Fruit fly (Drosophila melanogaster): ENCODE results near the gene CG32263.

Gene CG32263

DNA sequence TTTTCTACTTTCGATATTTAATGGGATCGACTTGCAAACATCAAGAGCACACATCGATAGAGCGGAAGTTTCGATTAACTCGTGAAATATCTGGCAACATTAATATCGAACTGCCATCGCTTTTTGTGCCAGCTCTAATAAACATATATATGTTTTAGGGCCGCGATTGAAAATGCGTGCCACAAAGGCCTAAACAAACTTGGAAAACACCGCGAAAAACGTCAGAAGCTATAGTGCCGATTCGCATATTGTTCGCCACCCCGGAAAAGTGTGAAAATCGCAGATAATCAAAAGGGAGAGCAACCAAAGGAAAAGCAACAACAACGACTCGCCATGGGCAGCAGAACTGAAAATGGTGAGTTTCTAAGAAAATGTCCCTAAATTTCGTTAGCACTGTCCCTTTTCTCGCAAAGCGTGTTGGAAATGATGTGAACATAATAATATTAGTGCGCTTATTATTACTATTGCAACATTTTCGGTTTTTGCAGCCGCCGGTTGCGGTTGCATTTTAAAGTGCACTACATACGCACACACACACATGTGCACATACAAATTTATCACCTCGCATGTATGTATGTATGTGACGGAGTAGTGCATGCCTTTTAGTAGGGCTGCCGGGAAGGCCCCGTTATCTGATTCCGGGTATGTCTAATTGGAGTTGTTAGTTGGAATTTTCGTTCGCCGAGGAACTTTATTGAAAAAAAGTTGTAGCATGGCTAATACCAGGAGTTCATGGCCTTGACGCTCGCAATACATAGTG is 7.8 kb upstream of the CG32263 start, which contains the start of gene enc (continued):
- TF ChIP-seq Bdp1 (GFP tag; optimal IDR thresholded peaks at IDR 0.05): no peak
- peak; percentile 71 for TF ChIP-seq CG2129 (GFP tag; IDR thresholded peaks at IDR 0.05; ENCODE audit: partially characterized antibody)
- TF ChIP-seq CG15601 (tag; optimal IDR thresholded peaks at IDR 0.05): peak; percentile 12
- peak; percentile 83 for TF ChIP-seq YL-1 (GFP tag; optimal IDR thresholded peaks at IDR 0.05)
- TF ChIP-seq Opbp (GFP tag; IDR thresholded peaks at IDR 0.05; ENCODE audit: partially characterized antibody): peak; percentile 97
- TF ChIP-seq CG12659 (GFP tag; optimal IDR thresholded peaks at IDR 0.05): peak; percentile 81
- peak; percentile 8 for TF ChIP-seq maf-S (GFP tag; optimal IDR thresholded peaks at IDR 0.05)
- TF ChIP-seq sna (GFP tag; IDR thresholded peaks at IDR 0.05; ENCODE audit: partially characterized antibody): peak; percentile 93
- peak in 1 of 2 experiments; percentile 40 for TF ChIP-seq Pdp1 (GFP tag; optimal IDR thresholded peaks at IDR 0.05)
- TF ChIP-seq CG13123 (GFP tag; optimal IDR thresholded peaks at IDR 0.05): no peak
- peak; percentile 60 for TF ChIP-seq CG10431 (GFP tag; optimal IDR thresholded peaks at IDR 0.05)
- no peak for TF ChIP-seq CG8388 (GFP tag; optimal IDR thresholded peaks at IDR 0.05)
- TF ChIP-seq CG6791 (GFP tag; IDR thresholded peaks at IDR 0.05; ENCODE audit: partially characterized antibody): peak; percentile 98
- peak; percentile 39 for TF ChIP-seq CG10267 (tag; optimal IDR thresholded peaks at IDR 0.05)
- peak; percentile 94 for TF ChIP-seq Dref (GFP tag; IDR thresholded peaks at IDR 0.05)
- peak; percentile 95 for TF ChIP-seq unc-4 (GFP tag; IDR thresholded peaks at IDR 0.05; ENCODE audit: partially characterized antibody)
- peak; percentile 35 for TF ChIP-seq CG1233 (GFP tag; optimal IDR thresholded peaks at IDR 0.05)
- peak in 1 of 2 experiments; percentile 16 for TF ChIP-seq chif (GFP tag; optimal IDR thresholded peaks at IDR 0.05)
- peak; percentile 60 for TF ChIP-seq E2f2 (GFP tag; IDR thresholded peaks at IDR 0.05)
- peak; percentile 47 for TF ChIP-seq CG30020 (tag; optimal IDR thresholded peaks at IDR 0.05)
- TF ChIP-seq Med (GFP tag): peak; percentile 79
- peak; percentile 31 for TF ChIP-seq Sin3A (optimal IDR thresholded peaks at IDR 0.05)
- no peak for TF ChIP-seq CG18476 (GFP tag; optimal IDR thresholded peaks at IDR 0.05)
- TF ChIP-seq Hmr (GFP tag; optimal IDR thresholded peaks at IDR 0.05): no peak
- TF ChIP-seq CG2712 (tag; optimal IDR thresholded peaks at IDR 0.05): peak; percentile 33
- TF ChIP-seq cg (GFP tag; optimal IDR thresholded peaks at IDR 0.05): peak; percentile 86
- peak; percentile 92 for TF ChIP-seq ato (GFP tag; IDR thresholded peaks at IDR 0.05; ENCODE audit: partially characterized antibody)
- TF ChIP-seq CG10321 (GFP tag; IDR thresholded peaks at IDR 0.05): no peak
- TF ChIP-seq CG7372 (GFP tag; IDR thresholded peaks at IDR 0.05): no peak
- peak; percentile 82 for TF ChIP-seq MESR4 (GFP tag; optimal IDR thresholded peaks at IDR 0.05)
- no peak for TF ChIP-seq dmrt11E (tag; optimal IDR thresholded peaks at IDR 0.05)
- peak; percentile 90 for TF ChIP-seq mld (GFP tag; IDR thresholded peaks at IDR 0.05; ENCODE audit: partially characterized antibody)
- TF ChIP-seq hbn (GFP tag; IDR thresholded peaks at IDR 0.05; ENCODE audit: partially characterized antibody): peak; percentile 94
- no peak for TF ChIP-seq CG9876 (GFP tag; optimal IDR thresholded peaks at IDR 0.05)
- TF ChIP-seq stwl (tag; optimal IDR thresholded peaks at IDR 0.05): peak; percentile 92
- peak; percentile 10 for TF ChIP-seq CG33213 (GFP tag; optimal IDR thresholded peaks at IDR 0.05)
- TF ChIP-seq abd-A (tag; optimal IDR thresholded peaks at IDR 0.05): peak; percentile 6
- peak; percentile 9 for TF ChIP-seq dm (GFP tag; optimal IDR thresholded peaks at IDR 0.05)
- peak; percentile 32 for TF ChIP-seq vfl (GFP tag; optimal IDR thresholded peaks at IDR 0.05)
- peak; percentile 34 for TF ChIP-seq CG12391 (tag; optimal IDR thresholded peaks at IDR 0.05)
- no peak for TF ChIP-seq prd (optimal IDR thresholded peaks at IDR 0.05)
- no peak for TF ChIP-seq prd (GFP tag; IDR thresholded peaks at IDR 0.05)
- TF ChIP-seq Dek (tag; optimal IDR thresholded peaks at IDR 0.05): peak; percentile 12
- peak; percentile 78 for TF ChIP-seq Ets97D (GFP tag; optimal IDR thresholded peaks at IDR 0.05)
- peak; percentile 54 for TF ChIP-seq Dp (GFP tag; optimal IDR thresholded peaks at IDR 0.05)
- peak; percentile 97 for TF ChIP-seq CG34224 (GFP tag; IDR thresholded peaks at IDR 0.05; ENCODE audit: partially characterized antibody)
- peak; percentile 9 for TF ChIP-seq CG13424 (tag; optimal IDR thresholded peaks at IDR 0.05)

Measured in whole organism, embryonic.